Fruit fly (Drosophila melanogaster): ENCODE data around the gene CG13385.

dm6 chr2L:8394180-8394579 is 2.3 kb upstream of the CG13385 start, which contains the start of gene lectin-29Ca:
- TF ChIP-seq tj (GFP tag; optimal IDR thresholded peaks at IDR 0.05): no peak
- TF ChIP-seq CG5204 (GFP tag; optimal IDR thresholded peaks at IDR 0.05): no peak
- TF ChIP-seq cnc (optimal IDR thresholded peaks at IDR 0.05): no peak
- TF ChIP-seq CG7101 (tag; optimal IDR thresholded peaks at IDR 0.05): no peak
- no peak for TF ChIP-seq Clk (GFP tag; optimal IDR thresholded peaks at IDR 0.05)
- no peak for TF ChIP-seq CG14711 (tag; optimal IDR thresholded peaks at IDR 0.05)
- TF ChIP-seq ovo (GFP tag; optimal IDR thresholded peaks at IDR 0.05): no peak
- no peak for TF ChIP-seq bab1 (GFP tag; optimal IDR thresholded peaks at IDR 0.05)
- no peak for TF ChIP-seq CG11617 (GFP tag; optimal IDR thresholded peaks at IDR 0.05)
- no peak for TF ChIP-seq Hr96 (GFP tag; optimal IDR thresholded peaks at IDR 0.05)
